Worm (Caenorhabditis elegans): ENCODE measurements around the gene lin-2.

ce11 chrX:12352872-12353271, 61.0 kb downstream of the lin-2 start, which contains the start of gene F42F12.4:
- no peak for TF ChIP-seq skn-1 (tag; optimal IDR thresholded peaks at IDR 0.05)
- TF ChIP-seq C34F6.9 (tag; optimal IDR thresholded peaks at IDR 0.05) = no peak
- TF ChIP-seq unc-39 (tag; optimal IDR thresholded peaks at IDR 0.05) = no peak
- TF ChIP-seq gmeb-1 (tag; optimal IDR thresholded peaks at IDR 0.05) = no peak
- no peak for TF ChIP-seq R02D3.7 (tag; optimal IDR thresholded peaks at IDR 0.05)
- no peak for TF ChIP-seq mdl-1 (tag; optimal IDR thresholded peaks at IDR 0.05)
- no peak for TF ChIP-seq nhr-237 (tag; optimal IDR thresholded peaks at IDR 0.05)
- no peak for TF ChIP-seq aly-2 (tag; optimal IDR thresholded peaks at IDR 0.05)
- no peak for TF ChIP-seq nhr-6 (tag; optimal IDR thresholded peaks at IDR 0.05)
- TF ChIP-seq mab-5 (tag; optimal IDR thresholded peaks at IDR 0.05) = no peak
